Worm (Caenorhabditis elegans) whole organism, L2 larva: ENCODE measurements around the gene T12B3.3.
A peak's percentile ranks its signal among the peaks of the same experiment; 100 is the strongest.

Source experiments
- C34F6.9 ChIP-seq: fragments of 150-350 bp; optimal IDR thresholded peaks from 2 replicates; lab custom pipeline; 2014; ENCODE audit warnings: missing biosample characterization, missing genetic modification characterization
- F13H6.1 ChIP-seq: sonication (generic microtip); optimal IDR thresholded peaks from 2 replicates; lab custom pipeline; 2016; ENCODE audit warnings: missing genetic modification characterization, missing compliant biosample characterization
- R02D3.7 ChIP-seq: fragments of 150-350 bp; optimal IDR thresholded peaks from 2 replicates; lab custom pipeline; 2014; ENCODE audit warnings: missing biosample characterization, missing genetic modification characterization
- Y55F3AM.14 ChIP-seq: fragments of 200-800 bp; sonication (Bioruptor generic); optimal IDR thresholded peaks from 2 replicates; lab custom pipeline; 2018; ENCODE audit warnings: mild to moderate bottlenecking, missing genetic modification characterization, missing compliant biosample characterization
- ZK546.5 ChIP-seq: sonication (generic microtip); optimal IDR thresholded peaks from 2 replicates; lab custom pipeline; 2017; ENCODE audit warnings: missing biosample characterization, missing genetic modification characterization
- alr-1 ChIP-seq: fragments of 150-350 bp; optimal IDR thresholded peaks from 2 replicates; lab custom pipeline; 2014; ENCODE audit warnings: missing biosample characterization, missing genetic modification characterization
- aly-2 ChIP-seq: fragments of 150-350 bp; optimal IDR thresholded peaks from 2 replicates; lab custom pipeline; 2014; ENCODE audit warnings: missing biosample characterization, missing genetic modification characterization
- ama-1 ChIP-seq: fragments of 150-350 bp; optimal IDR thresholded peaks from 2 replicates; lab custom pipeline; 2018; ENCODE audit warnings: inconsistent platforms
- blmp-1 ChIP-seq: sonication (generic microtip); optimal IDR thresholded peaks from 2 replicates; lab custom pipeline; 2017; ENCODE audit warnings: missing genetic modification characterization, mild to moderate bottlenecking, missing compliant biosample characterization, antibody characterized with exemption, moderate library complexity; ENCODE audit not compliant: insufficient read depth
- ceh-16 ChIP-seq: fragments of 150-350 bp; optimal IDR thresholded peaks from 2 replicates; lab custom pipeline; 2014; ENCODE audit warnings: missing biosample characterization, missing genetic modification characterization
- ceh-82 ChIP-seq: fragments of 150-350 bp; optimal IDR thresholded peaks from 2 replicates; lab custom pipeline; 2014; ENCODE audit warnings: missing biosample characterization, missing genetic modification characterization
- crh-2 ChIP-seq: sonication (generic microtip); optimal IDR thresholded peaks from 2 replicates; lab custom pipeline; 2017; ENCODE audit warnings: missing biosample characterization, missing genetic modification characterization
- dmd-4 ChIP-seq: sonication (generic microtip); optimal IDR thresholded peaks from 2 replicates; lab custom pipeline; 2017; ENCODE audit warnings: missing biosample characterization, missing genetic modification characterization
- egl-27 ChIP-seq: sonication (generic microtip); optimal IDR thresholded peaks from 3 replicates; lab custom pipeline; 2017; ENCODE audit warnings: missing biosample characterization, missing genetic modification reagents, missing genetic modification characterization
- elt-1 ChIP-seq: fragments of 150-350 bp; optimal IDR thresholded peaks from 2 replicates; lab custom pipeline; 2014; ENCODE audit warnings: missing biosample characterization, missing genetic modification characterization
- elt-3 ChIP-seq: sonication (generic microtip); optimal IDR thresholded peaks from 2 replicates; lab custom pipeline; 2017; ENCODE audit warnings: missing biosample characterization, missing genetic modification characterization
- fos-1 ChIP-seq: fragments of 150-350 bp; optimal IDR thresholded peaks from 2 replicates; lab custom pipeline; 2014; ENCODE audit warnings: missing biosample characterization, missing genetic modification characterization
- gmeb-1 ChIP-seq: fragments of 150-350 bp; optimal IDR thresholded peaks from 2 replicates; lab custom pipeline; 2014; ENCODE audit warnings: missing biosample characterization, missing genetic modification characterization
- lin-11 ChIP-seq: fragments of 150-350 bp; sonication (generic microtip); optimal IDR thresholded peaks from 2 replicates; lab custom pipeline; 2014; ENCODE audit warnings: missing biosample characterization, missing genetic modification characterization, inconsistent platforms, mixed read lengths
- lin-13 ChIP-seq: fragments of 150-350 bp; optimal IDR thresholded peaks from 2 replicates; lab custom pipeline; 2014; ENCODE audit warnings: missing biosample characterization, missing genetic modification reagents, missing genetic modification characterization
- lin-39 ChIP-seq: fragments of 150-350 bp; optimal IDR thresholded peaks from 2 replicates; lab custom pipeline; 2014; ENCODE audit warnings: missing biosample characterization, missing genetic modification reagents, missing genetic modification characterization
- lsy-2 ChIP-seq, 2 experiments: fragments of 150-350 bp in 1 of 2; sonication (generic microtip) in 1 of 2; optimal IDR thresholded peaks; 2 replicates each; lab custom pipeline; 2014 to 2017; ENCODE audit warnings: missing biosample characterization in 2 of 2, missing genetic modification characterization in 2 of 2
- mab-5 ChIP-seq: fragments of 150-350 bp; optimal IDR thresholded peaks from 2 replicates; lab custom pipeline; 2014; ENCODE audit warnings: missing biosample characterization, missing genetic modification characterization
- mbf-1 ChIP-seq: sonication (generic microtip); optimal IDR thresholded peaks from 2 replicates; lab custom pipeline; 2017; ENCODE audit warnings: missing biosample characterization, missing genetic modification characterization
- mdl-1 ChIP-seq, 2 experiments: fragments of 150-350 bp in 1 of 2; sonication (generic microtip) in 1 of 2; optimal IDR thresholded peaks; 2 replicates each; lab custom pipeline; 2017; ENCODE audit warnings: missing biosample characterization in 2 of 2, missing genetic modification characterization in 2 of 2
- nhr-11 ChIP-seq: fragments of 150-350 bp; optimal IDR thresholded peaks from 2 replicates; lab custom pipeline; 2014; ENCODE audit warnings: missing biosample characterization, missing genetic modification characterization
- nhr-12 ChIP-seq: fragments of 150-350 bp; optimal IDR thresholded peaks from 2 replicates; lab custom pipeline; 2014; ENCODE audit warnings: missing biosample characterization, missing genetic modification characterization
- nhr-129 ChIP-seq: fragments of 150-350 bp; optimal IDR thresholded peaks from 2 replicates; lab custom pipeline; 2014; ENCODE audit warnings: missing biosample characterization, missing genetic modification characterization
- nhr-21 ChIP-seq: fragments of 150-350 bp; optimal IDR thresholded peaks from 2 replicates; lab custom pipeline; 2014; ENCODE audit warnings: missing biosample characterization, missing genetic modification characterization
- nhr-23 ChIP-seq: fragments of 150-350 bp; optimal IDR thresholded peaks from 2 replicates; lab custom pipeline; 2014; ENCODE audit warnings: missing biosample characterization, missing genetic modification reagents, missing genetic modification characterization
- nhr-237 ChIP-seq: fragments of 150-350 bp; optimal IDR thresholded peaks from 2 replicates; lab custom pipeline; 2014; ENCODE audit warnings: missing biosample characterization, missing genetic modification characterization
- nhr-25 ChIP-seq: fragments of 150-350 bp; sonication (generic microtip); optimal IDR thresholded peaks from 3 replicates; lab custom pipeline; 2014; ENCODE audit warnings: missing biosample characterization, missing genetic modification characterization
- nhr-6 ChIP-seq: fragments of 150-350 bp; optimal IDR thresholded peaks from 2 replicates; lab custom pipeline; 2014; ENCODE audit warnings: missing biosample characterization, missing genetic modification characterization
- nhr-77 ChIP-seq: fragments of 150-350 bp; optimal IDR thresholded peaks from 2 replicates; lab custom pipeline; 2014; ENCODE audit warnings: missing biosample characterization, missing genetic modification characterization
- peb-1 ChIP-seq: fragments of 150-350 bp; optimal IDR thresholded peaks from 2 replicates; lab custom pipeline; 2014; ENCODE audit warnings: missing biosample characterization, missing genetic modification characterization
- sem-4 ChIP-seq: fragments of 150-350 bp; optimal IDR thresholded peaks from 2 replicates; lab custom pipeline; 2014; ENCODE audit warnings: missing biosample characterization, missing genetic modification reagents, missing genetic modification characterization
- skn-1 ChIP-seq: sonication (generic microtip); optimal IDR thresholded peaks from 2 replicates; lab custom pipeline; 2017; ENCODE audit warnings: missing biosample characterization, missing genetic modification characterization
- sma-3 ChIP-seq: sonication (generic microtip); optimal IDR thresholded peaks from 2 replicates; lab custom pipeline; 2016; ENCODE audit warnings: missing genetic modification reagents, missing genetic modification characterization, missing compliant biosample characterization
- sma-9 ChIP-seq, 2 experiments: fragments of 150-350 bp in 1 of 2; sonication (generic microtip) in 1 of 2; optimal IDR thresholded peaks; 2 replicates each; lab custom pipeline; 2014 to 2016; ENCODE audit warnings: missing genetic modification characterization in 2 of 2, mild to moderate bottlenecking in 1 of 2, missing biosample characterization in 1 of 2, missing compliant biosample characterization in 1 of 2, missing genetic modification reagents in 1 of 2, moderate library complexity in 1 of 2
- unc-39 ChIP-seq: fragments of 150-350 bp; optimal IDR thresholded peaks from 2 replicates; lab custom pipeline; 2014; ENCODE audit warnings: missing biosample characterization, missing genetic modification characterization
- unc-55 ChIP-seq: fragments of 150-350 bp; sonication (generic microtip); optimal IDR thresholded peaks from 3 replicates; lab custom pipeline; 2014; ENCODE audit warnings: missing biosample characterization, missing genetic modification reagents, missing genetic modification characterization
- unc-62 ChIP-seq: fragments of 150-350 bp; optimal IDR thresholded peaks from 2 replicates; lab custom pipeline; 2014; ENCODE audit warnings: missing biosample characterization, missing genetic modification reagents, missing genetic modification characterization
- zag-1 ChIP-seq: fragments of 150-350 bp; optimal IDR thresholded peaks from 2 replicates; lab custom pipeline; 2014; ENCODE audit warnings: missing biosample characterization, missing genetic modification characterization
- ztf-1 ChIP-seq: fragments of 200-800 bp; sonication (Bioruptor generic); conservative IDR thresholded peaks from 2 replicates; pipeline ENCODE4 v1.3.6; 2022; ENCODE audit warnings: missing genetic modification characterization, missing compliant biosample characterization
- ztf-11 ChIP-seq: sonication (generic microtip); optimal IDR thresholded peaks from 2 replicates; lab custom pipeline; 2017; ENCODE audit warnings: missing biosample characterization, missing genetic modification characterization
- ztf-4 ChIP-seq: fragments of 150-350 bp; optimal IDR thresholded peaks from 2 replicates; lab custom pipeline; 2014; ENCODE audit warnings: missing biosample characterization, missing genetic modification characterization

The T12B3.3 gene

ce11 chrIV:7397507-7397906 lies 22.6 kb downstream of the T12B3.3 start:
- TF ChIP-seq ama-1 (lab: Kevin White, UChicago) (peak; percentile 3), nhr-129 (peak; percentile 41), unc-62 (GFP tag; lab: Kevin White, UChicago) (no peak), Y55F3AM.14 (GFP tag; lab: Kevin White, UChicago) (peak; percentile 14)

DNA sequence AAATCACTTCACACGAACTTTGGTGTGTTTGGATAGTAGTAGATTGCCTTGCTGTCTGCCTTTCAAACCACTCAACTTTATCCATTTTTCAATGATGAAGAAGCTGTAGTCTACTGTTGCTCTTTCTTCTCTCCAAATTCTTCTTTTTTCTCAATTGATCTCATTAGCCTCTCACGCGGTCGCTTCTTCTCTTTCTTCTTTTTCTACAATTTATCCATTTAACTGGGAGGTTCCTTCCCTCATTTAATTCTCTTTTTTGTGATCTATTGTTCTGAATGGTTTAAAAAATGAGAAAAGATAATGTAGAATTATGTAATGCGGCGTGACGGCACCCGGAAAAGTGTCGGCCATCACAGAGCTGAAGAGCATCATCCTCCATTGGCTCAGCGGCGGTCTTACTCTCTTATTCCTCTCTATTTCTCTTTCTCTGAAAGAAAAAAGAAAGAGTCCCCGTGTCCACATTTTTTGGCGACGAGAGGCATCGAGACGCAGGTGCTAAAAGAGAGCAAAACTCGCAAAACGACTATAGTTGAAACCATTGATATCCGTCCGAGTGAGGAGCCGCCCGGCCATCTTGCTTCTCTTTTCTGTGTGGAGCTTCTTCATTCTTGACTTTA lies 25.7 kb downstream of the T12B3.3 start:
- peak in 1 of 2 experiments; percentile 8 for TF ChIP-seq mdl-1 (tag; optimal IDR thresholded peaks at IDR 0.05; lab: Kevin White, UChicago)
- TF ChIP-seq lsy-2 (tag; optimal IDR thresholded peaks at IDR 0.05; lab: Kevin White, UChicago): peak in 1 of 2 experiments; percentile 17
- no peak for TF ChIP-seq lin-39 (tag; lab: Kevin White, UChicago)
- TF ChIP-seq elt-1: no peak
- peak; percentile 50 for TF ChIP-seq unc-55 (GFP tag; lab: Kevin White, UChicago)
- peak; percentile 23 for TF ChIP-seq C34F6.9 (tag; lab: Kevin White, UChicago)
- no peak for TF ChIP-seq egl-27 (tag; lab: Kevin White, UChicago)
- TF ChIP-seq R02D3.7: no peak
- TF ChIP-seq nhr-12 (tag; lab: Kevin White, UChicago): no peak
- TF ChIP-seq nhr-25 (tag; lab: Kevin White, UChicago): no peak
- TF ChIP-seq ceh-16 (tag; lab: Kevin White, UChicago): no peak
- no peak for TF ChIP-seq nhr-23
- TF ChIP-seq sma-9 (GFP tag; optimal IDR thresholded peaks at IDR 0.05; lab: Kevin White, UChicago): peak; percentile 59
- TF ChIP-seq sma-9 (tag; optimal IDR thresholded peaks at IDR 0.05; lab: Kevin White, UChicago): no peak
- peak; percentile 40 for TF ChIP-seq nhr-129
- TF ChIP-seq skn-1: no peak
- peak; percentile 55 for TF ChIP-seq F13H6.1 (tag; lab: Kevin White, UChicago)
- TF ChIP-seq dmd-4 (tag; lab: Kevin White, UChicago): no peak

DNA sequence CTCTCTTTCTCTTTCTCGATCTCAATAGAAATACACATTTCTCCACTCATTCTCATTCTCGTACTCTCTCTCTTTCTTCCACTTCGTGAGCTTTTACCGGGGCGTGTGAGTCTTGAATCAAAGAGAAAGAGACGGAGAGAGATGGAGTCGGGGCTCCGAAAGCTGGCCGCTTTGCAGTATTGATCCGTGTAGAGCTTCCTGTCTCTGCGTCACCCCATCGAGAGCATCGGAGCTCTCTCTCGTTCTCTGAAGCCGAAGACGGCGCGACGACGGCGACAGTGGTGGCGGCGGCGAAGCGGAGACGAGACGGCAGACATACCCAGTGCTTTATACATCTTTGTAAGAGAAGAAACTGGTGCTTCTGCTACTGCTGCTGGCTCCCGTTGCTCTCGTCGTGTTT lies 27.1 kb downstream of the T12B3.3 start:
- TF ChIP-seq lsy-2 (tag; optimal IDR thresholded peaks at IDR 0.05; lab: Kevin White, UChicago) (peak; percentile 61 to 79), elt-3 (tag; lab: Kevin White, UChicago) (no peak), ztf-11 (tag; lab: Kevin White, UChicago) (no peak), ZK546.5 (no peak), C34F6.9 (tag; lab: Kevin White, UChicago) (peak; percentile 92), nhr-129 (peak; percentile 87), aly-2 (tag; lab: Kevin White, UChicago) (no peak), ceh-16 (tag; lab: Kevin White, UChicago) (no peak), nhr-11 (no peak), sem-4 (tag; lab: Kevin White, UChicago) (peak; percentile 82), lin-11 (tag; lab: Kevin White, UChicago) (peak; percentile 81), nhr-237 (tag; lab: Kevin White, UChicago) (no peak), elt-1 (no peak), nhr-23 (no peak), nhr-21 (tag; lab: Kevin White, UChicago) (no peak), lin-39 (tag; lab: Kevin White, UChicago) (no peak), zag-1 (tag; lab: Kevin White, UChicago) (peak; percentile 94), F13H6.1 (tag; lab: Kevin White, UChicago) (peak; percentile 88), Y55F3AM.14 (GFP tag; lab: Kevin White, UChicago) (peak; percentile 57), nhr-6 (peak; percentile 42), mbf-1 (tag; lab: Kevin White, UChicago) (no peak), nhr-77 (tag; lab: Kevin White, UChicago) (no peak), ama-1 (lab: Kevin White, UChicago) (no peak), ztf-4 (tag; lab: Kevin White, UChicago) (peak; percentile 56), unc-39 (tag; lab: Kevin White, UChicago) (no peak), gmeb-1 (no peak), ztf-1 (GFP tag; lab: Robert Waterston, UW) (no peak), crh-2 (tag; lab: Kevin White, UChicago) (peak; percentile 72), sma-3 (GFP tag; lab: Kevin White, UChicago) (no peak), lin-13 (GFP tag; lab: Kevin White, UChicago) (peak; percentile 59), dmd-4 (tag; lab: Kevin White, UChicago) (no peak), peb-1 (tag; lab: Kevin White, UChicago) (no peak), sma-9 (GFP tag; optimal IDR thresholded peaks at IDR 0.05; lab: Kevin White, UChicago) (peak; percentile 75), sma-9 (tag; optimal IDR thresholded peaks at IDR 0.05; lab: Kevin White, UChicago) (no peak), fos-1 (tag; lab: Kevin White, UChicago) (peak; percentile 59), unc-62 (GFP tag; lab: Kevin White, UChicago) (no peak), ceh-82 (tag; lab: Kevin White, UChicago) (peak; percentile 32), blmp-1 (tag; lab: Kevin White, UChicago) (no peak), mdl-1 (tag; optimal IDR thresholded peaks at IDR 0.05; lab: Kevin White, UChicago) (peak in 1 of 2 experiments; percentile 74), skn-1 (no peak), mab-5 (tag; lab: Kevin White, UChicago) (peak; percentile 67), unc-55 (GFP tag; lab: Kevin White, UChicago) (peak; percentile 89), egl-27 (tag; lab: Kevin White, UChicago) (peak; percentile 65), alr-1 (tag; lab: Kevin White, UChicago) (no peak), nhr-12 (tag; lab: Kevin White, UChicago) (no peak)
